Fruit fly (Drosophila melanogaster): ENCODE measurements around the gene CG15747.

CG15747 gene

dm6 chrX:13329572-13330046 is 8.5 kb upstream of the CG15747 start, which contains the start of gene Prx2 (continued):
- TF ChIP-seq sima (GFP tag; optimal IDR thresholded peaks at IDR 0.05) (no peak), CG12391 (tag; optimal IDR thresholded peaks at IDR 0.05) (no peak), sug (tag; optimal IDR thresholded peaks at IDR 0.05) (peak; percentile 33), CG10321 (GFP tag; IDR thresholded peaks at IDR 0.05) (no peak), Sox102F (GFP tag; optimal IDR thresholded peaks at IDR 0.05) (no peak), CG8765 (GFP tag; IDR thresholded peaks at IDR 0.05) (no peak), danr (GFP tag; IDR thresholded peaks at IDR 0.05) (no peak), Mad (GFP tag; optimal IDR thresholded peaks at IDR 0.05) (no peak), CG1832 (GFP tag; optimal IDR thresholded peaks at IDR 0.05) (no peak), tna (GFP tag; IDR thresholded peaks at IDR 0.05; ENCODE audit: partially characterized antibody) (peak; percentile 62), Lim3 (GFP tag; IDR thresholded peaks at IDR 0.05) (no peak), Oli (tag; optimal IDR thresholded peaks at IDR 0.05) (no peak), usp (GFP tag; optimal IDR thresholded peaks at IDR 0.05) (no peak), GATAe (GFP tag; conservative IDR thresholded peaks at IDR 0.05) (no peak), tio (GFP tag; optimal IDR thresholded peaks at IDR 0.05) (no peak), jing (GFP tag; optimal IDR thresholded peaks at IDR 0.05) (no peak), CG31365 (tag; optimal IDR thresholded peaks at IDR 0.05) (no peak), H15 (GFP tag; IDR thresholded peaks at IDR 0.05) (no peak), dysf (GFP tag; IDR thresholded peaks at IDR 0.05) (no peak), tll (GFP tag; optimal IDR thresholded peaks at IDR 0.05) (no peak), NC2α (GFP tag; optimal IDR thresholded peaks at IDR 0.05) (no peak), CG6654 (GFP tag; optimal IDR thresholded peaks at IDR 0.05) (no peak), zen2 (GFP tag; IDR thresholded peaks at IDR 0.05; ENCODE audit: partially characterized antibody) (no peak; the same call in 2 of the 3 replicates), CG12071 (GFP tag; optimal IDR thresholded peaks at IDR 0.05) (peak; percentile 14), CG10209 (GFP tag; optimal IDR thresholded peaks at IDR 0.05) (no peak), CG4707 (GFP tag; optimal IDR thresholded peaks at IDR 0.05) (no peak), her (GFP tag; optimal IDR thresholded peaks at IDR 0.05) (no peak), CG7372 (GFP tag; IDR thresholded peaks at IDR 0.05) (no peak), dmrt11E (tag; optimal IDR thresholded peaks at IDR 0.05) (no peak), Drgx (GFP tag; IDR thresholded peaks at IDR 0.05) (peak; percentile 14; the same call in 1 of the 2 replicates), Max (GFP tag; optimal IDR thresholded peaks at IDR 0.05) (no peak), row (GFP tag; IDR thresholded peaks at IDR 0.05) (peak; percentile 35; the same call in 1 of the 3 replicates), CG17612 (GFP tag; IDR thresholded peaks at IDR 0.05) (no peak), pros (GFP tag; optimal IDR thresholded peaks at IDR 0.05) (no peak), slou (GFP tag; optimal IDR thresholded peaks at IDR 0.05) (peak; percentile 25), sd (tag; optimal IDR thresholded peaks at IDR 0.05) (no peak), insv (GFP tag; optimal IDR thresholded peaks at IDR 0.05) (no peak), CG6854 (GFP tag; optimal IDR thresholded peaks at IDR 0.05) (no peak), PHDP (tag; optimal IDR thresholded peaks at IDR 0.05) (no peak), ci (GFP tag; IDR thresholded peaks at IDR 0.05) (peak; percentile 36; the same call in 1 of the 3 replicates), pum (GFP tag; optimal IDR thresholded peaks at IDR 0.05) (no peak), CG9609 (GFP tag; optimal IDR thresholded peaks at IDR 0.05) (no peak), CG9797 (GFP tag; optimal IDR thresholded peaks at IDR 0.05) (peak; percentile 46), Ravus (GFP tag; IDR thresholded peaks at IDR 0.05) (no peak), ham (GFP tag; IDR thresholded peaks at IDR 0.05) (no peak), CG2875 (GFP tag; optimal IDR thresholded peaks at IDR 0.05) (no peak), CG2202 (tag; optimal IDR thresholded peaks at IDR 0.05) (no peak), repo (GFP tag; optimal IDR thresholded peaks at IDR 0.05) (no peak), CG6175 (GFP tag; IDR thresholded peaks at IDR 0.05) (no peak), D (optimal IDR thresholded peaks at IDR 0.05) (no peak), D (GFP tag; optimal IDR thresholded peaks at IDR 0.05) (no peak), Meics (GFP tag; optimal IDR thresholded peaks at IDR 0.05) (peak; percentile 55)
